Worm (Caenorhabditis elegans) whole organism, L4 larva: ENCODE results near the gene cosa-1.

ENCODE experiments used
- D1046.2 ChIP-seq: fragments of 200-800 bp; sonication (Bioruptor generic); IDR thresholded peaks from 2 replicates; pipeline ENCODE4 v1.3.6; 2022; ENCODE audit warnings: missing genetic modification characterization, missing compliant biosample characterization
- F26F4.8 ChIP-seq: fragments of 200-800 bp; sonication (Bioruptor generic); conservative IDR thresholded peaks from 2 replicates; pipeline ENCODE4 v1.3.6; 2022; ENCODE audit warnings: missing genetic modification characterization, missing compliant biosample characterization
- F37D6.2 ChIP-seq: sonication (generic microtip); optimal IDR thresholded peaks from 2 replicates; lab custom pipeline; 2016; ENCODE audit warnings: mild to moderate bottlenecking, missing genetic modification characterization, missing compliant biosample characterization
- F44E2.7 ChIP-seq: fragments of 200-800 bp; sonication (Bioruptor generic); IDR thresholded peaks from 2 replicates; pipeline ENCODE4 v2.1.2; 2022; ENCODE audit warnings: missing genetic modification characterization, missing compliant biosample characterization
- F49E8.2 ChIP-seq: sonication (generic microtip); optimal IDR thresholded peaks from 2 replicates; lab custom pipeline; 2016; ENCODE audit warnings: missing compliant biosample characterization, mild to moderate bottlenecking, missing genetic modification characterization, borderline replicate concordance
- R02D3.7 ChIP-seq: fragments of 150-350 bp; sonication (generic microtip); optimal IDR thresholded peaks from 3 replicates; lab custom pipeline; 2014; ENCODE audit warnings: missing biosample characterization, missing genetic modification characterization
- T26A8.4 ChIP-seq: fragments of 200-800 bp; sonication (Bioruptor generic); IDR thresholded peaks from 2 replicates; pipeline ENCODE4 v1.3.6; 2022; ENCODE audit warnings: missing genetic modification characterization, missing compliant biosample characterization
- Y105C5A.15 ChIP-seq: fragments of 200-800 bp; sonication (Bioruptor generic); IDR thresholded peaks from 2 replicates; pipeline ENCODE4 v1.3.6; 2022; ENCODE audit warnings: missing genetic modification characterization, missing compliant biosample characterization
- Y48G9A.11 ChIP-seq: fragments of 200-800 bp; sonication (Bioruptor generic); IDR thresholded peaks from 2 replicates; pipeline ENCODE4 v1.3.6; 2022; ENCODE audit warnings: missing genetic modification reagents, missing genetic modification characterization, missing compliant biosample characterization
- Y5F2A.4 ChIP-seq: fragments of 200-800 bp; sonication (Bioruptor generic); optimal IDR thresholded peaks from 2 replicates; lab custom pipeline; 2018; ENCODE audit warnings: mild to moderate bottlenecking, missing genetic modification characterization, missing compliant biosample characterization
- ZK546.5 ChIP-seq, 2 experiments: sonication (generic microtip); optimal IDR thresholded peaks; 2 replicates each; lab custom pipeline; 2017; ENCODE audit warnings: missing biosample characterization in 2 of 2, missing genetic modification characterization in 2 of 2
- aha-1 ChIP-seq: fragments of 150-350 bp; peaks from one replicate; lab custom pipeline; 2014; ENCODE audit warnings: missing biosample characterization, missing genetic modification characterization
- ama-1 ChIP-seq: fragments of 150-350 bp; optimal IDR thresholded peaks from 2 replicates; lab custom pipeline; 2014; ENCODE audit warnings: inconsistent platforms, mixed read lengths
- ceh-62 ChIP-seq: sonication (generic microtip); optimal IDR thresholded peaks from 2 replicates; lab custom pipeline; 2017; ENCODE audit warnings: missing biosample characterization, missing genetic modification characterization
- cey-2 ChIP-seq: sonication (generic microtip); optimal IDR thresholded peaks from 3 replicates; lab custom pipeline; 2017; ENCODE audit warnings: missing genetic modification characterization, mild to moderate bottlenecking, missing compliant biosample characterization, antibody characterized with exemption, borderline replicate concordance; ENCODE audit not compliant: insufficient read depth
- daf-8 ChIP-seq: fragments of 200-800 bp; sonication (Bioruptor generic); IDR thresholded peaks from 2 replicates; pipeline ENCODE4 v1.3.6; 2022; ENCODE audit warnings: missing genetic modification characterization, missing compliant biosample characterization
- duxl-1 ChIP-seq: sonication (generic microtip); optimal IDR thresholded peaks from 2 replicates; lab custom pipeline; 2016; ENCODE audit warnings: mild to moderate bottlenecking, missing genetic modification characterization, moderate library complexity, missing compliant biosample characterization; ENCODE audit not compliant: poor library complexity
- dve-1 ChIP-seq: sonication (generic microtip); optimal IDR thresholded peaks from 2 replicates; lab custom pipeline; 2017; ENCODE audit warnings: antibody characterized with exemption, mild to moderate bottlenecking, missing genetic modification characterization, missing compliant biosample characterization; ENCODE audit not compliant: insufficient read depth
- egl-43 ChIP-seq: fragments of 200-800 bp; sonication (Bioruptor generic); IDR thresholded peaks from 2 replicates; pipeline ENCODE4 v1.3.6; 2022; ENCODE audit warnings: missing genetic modification reagents, missing genetic modification characterization, missing compliant biosample characterization
- fkh-10 ChIP-seq: fragments of 150-350 bp; optimal IDR thresholded peaks from 2 replicates; lab custom pipeline; 2014; ENCODE audit warnings: missing biosample characterization, missing genetic modification reagents, missing genetic modification characterization
- gei-8 ChIP-seq: fragments of 200-800 bp; sonication (Bioruptor generic); optimal IDR thresholded peaks from 2 replicates; lab custom pipeline; 2018; ENCODE audit warnings: mild to moderate bottlenecking, missing genetic modification characterization, missing compliant biosample characterization
- hif-1 ChIP-seq, 2 experiments: sonication (generic microtip); optimal IDR thresholded peaks; 2 replicates each; lab custom pipeline; 2016 to 2017; ENCODE audit warnings: missing compliant biosample characterization in 2 of 2, missing genetic modification characterization in 2 of 2, missing genetic modification reagents in 2 of 2, missing genotype in 2 of 2, mild to moderate bottlenecking in 1 of 2
- hlh-11 ChIP-seq: fragments of 200-800 bp; sonication (Bioruptor generic); optimal IDR thresholded peaks from 2 replicates; lab custom pipeline; 2018; ENCODE audit warnings: mild to moderate bottlenecking, missing genetic modification characterization, missing compliant biosample characterization
- hlh-30 ChIP-seq: sonication (generic microtip); optimal IDR thresholded peaks from 2 replicates; lab custom pipeline; 2017; ENCODE audit warnings: antibody characterized with exemption, mild to moderate bottlenecking, missing genetic modification characterization, missing compliant biosample characterization; ENCODE audit not compliant: insufficient read depth
- lin-15B ChIP-seq: fragments of 150-350 bp; sonication (generic microtip); optimal IDR thresholded peaks from 3 replicates; lab custom pipeline; 2014; ENCODE audit warnings: missing biosample characterization, missing genetic modification characterization
- lin-38 ChIP-seq: fragments of 200-800 bp; sonication (Bioruptor generic); IDR thresholded peaks from 2 replicates; pipeline ENCODE4 v1.3.6; 2022; ENCODE audit warnings: missing genetic modification reagents, missing genetic modification characterization, missing compliant biosample characterization
- lin-39 ChIP-seq: fragments of 150-350 bp; optimal IDR thresholded peaks from 2 replicates; lab custom pipeline; 2014; ENCODE audit warnings: missing biosample characterization, missing genetic modification reagents, missing genetic modification characterization
- lir-3 ChIP-seq: sonication (generic microtip); optimal IDR thresholded peaks from 2 replicates; lab custom pipeline; 2016; ENCODE audit warnings: mild to moderate bottlenecking, missing genetic modification characterization, missing compliant biosample characterization
- lsy-2 ChIP-seq, 2 experiments: fragments of 150-350 bp in 1 of 2; sonication (generic microtip) in 1 of 2; optimal IDR thresholded peaks; 2 replicates each; lab custom pipeline; 2014 to 2017; ENCODE audit warnings: missing biosample characterization in 2 of 2, missing genetic modification characterization in 2 of 2
- madf-5 ChIP-seq, 2 experiments: fragments of 200-800 bp; sonication (Bioruptor generic); IDR thresholded peaks; 2 replicates each; pipeline ENCODE4 v1.3.6; 2022; ENCODE audit warnings: missing compliant biosample characterization in 2 of 2, missing genetic modification characterization in 2 of 2
- mdt-29 ChIP-seq: fragments of 200-800 bp; sonication (Bioruptor generic); IDR thresholded peaks from 2 replicates; pipeline ENCODE4 v1.3.6; 2022; ENCODE audit warnings: missing genetic modification reagents, missing genetic modification characterization, missing compliant biosample characterization
- mes-2 ChIP-seq: sonication (generic microtip); optimal IDR thresholded peaks from 2 replicates; lab custom pipeline; 2016; ENCODE audit warnings: missing genotype, mild to moderate bottlenecking, missing genetic modification characterization, missing compliant biosample characterization; ENCODE audit not compliant: poor library complexity, severe bottlenecking
- mxl-3 ChIP-seq: fragments of 200-800 bp; sonication (Bioruptor generic); optimal IDR thresholded peaks from 2 replicates; lab custom pipeline; 2018; ENCODE audit warnings: mild to moderate bottlenecking, missing genetic modification characterization, missing compliant biosample characterization
- nhr-10 ChIP-seq: fragments of 150-350 bp; optimal IDR thresholded peaks from 2 replicates; lab custom pipeline; 2014; ENCODE audit warnings: missing biosample characterization, missing genetic modification characterization
- nhr-102 ChIP-seq: sonication (generic microtip); optimal IDR thresholded peaks from 2 replicates; lab custom pipeline; 2016; ENCODE audit warnings: mild to moderate bottlenecking, missing genetic modification characterization, moderate library complexity, missing compliant biosample characterization
- nhr-111 ChIP-seq: fragments of 200-800 bp; sonication (Bioruptor generic); optimal IDR thresholded peaks from 2 replicates; lab custom pipeline; 2018; ENCODE audit warnings: mild to moderate bottlenecking, missing genetic modification characterization, missing compliant biosample characterization
- nhr-41 ChIP-seq: fragments of 200-800 bp; sonication (Bioruptor generic); IDR thresholded peaks from 2 replicates; pipeline ENCODE4 v1.3.6; 2022; ENCODE audit warnings: missing genetic modification reagents, missing genetic modification characterization, missing compliant biosample characterization
- nhr-6 ChIP-seq: fragments of 150-350 bp; optimal IDR thresholded peaks from 2 replicates; lab custom pipeline; 2014; ENCODE audit warnings: missing biosample characterization, missing genetic modification characterization
- nhr-77 ChIP-seq: fragments of 150-350 bp; optimal IDR thresholded peaks from 2 replicates; lab custom pipeline; 2014; ENCODE audit warnings: missing biosample characterization, missing genetic modification characterization
- pha-4 ChIP-seq, 2 experiments: fragments of 150-350 bp in 1 of 2; fragments of 200-800 bp in 1 of 2; sonication (Bioruptor generic) in 1 of 2; IDR thresholded peaks in 1 of 2; optimal IDR thresholded peaks in 1 of 2; 2 replicates each; pipeline versions ENCODE4 v1.3.6 to Lab custom; 2014 to 2022; ENCODE audit warnings: missing genetic modification characterization in 2 of 2, missing genetic modification reagents in 2 of 2, missing biosample characterization in 1 of 2, missing compliant biosample characterization in 1 of 2
- php-3 ChIP-seq: fragments of 200-800 bp; sonication (Bioruptor generic); IDR thresholded peaks from 2 replicates; pipeline ENCODE4 v1.3.6; 2022; ENCODE audit warnings: missing genetic modification reagents, missing genetic modification characterization, missing compliant biosample characterization
- rbr-2 ChIP-seq: sonication (generic microtip); optimal IDR thresholded peaks from 2 replicates; lab custom pipeline; 2016; ENCODE audit warnings: missing genotype, missing genetic modification characterization, missing compliant biosample characterization
- saeg-2 ChIP-seq: fragments of 200-800 bp; sonication (Bioruptor generic); IDR thresholded peaks from 2 replicates; pipeline ENCODE4 v1.3.6; 2022; ENCODE audit warnings: missing genetic modification reagents, missing genetic modification characterization, missing compliant biosample characterization
- skn-1 ChIP-seq: fragments of 150-350 bp; optimal IDR thresholded peaks from 2 replicates; lab custom pipeline; 2014; ENCODE audit warnings: missing biosample characterization, missing genetic modification characterization
- snpc-1.2 ChIP-seq: fragments of 200-800 bp; sonication (Bioruptor generic); IDR thresholded peaks from 2 replicates; pipeline ENCODE4 v1.3.6; 2022; ENCODE audit warnings: missing genetic modification reagents, missing genetic modification characterization, missing compliant biosample characterization
- tra-1 ChIP-seq: fragments of 200-800 bp; sonication (Bioruptor generic); IDR thresholded peaks from 2 replicates; pipeline ENCODE4 v1.3.6; 2022; ENCODE audit warnings: missing genetic modification reagents, missing genetic modification characterization, missing compliant biosample characterization
- unc-130 ChIP-seq: sonication (generic microtip); optimal IDR thresholded peaks from 2 replicates; lab custom pipeline; 2016; ENCODE audit warnings: missing genetic modification reagents, missing genetic modification characterization, missing compliant biosample characterization
- unc-39 ChIP-seq: sonication (generic microtip); optimal IDR thresholded peaks from 2 replicates; lab custom pipeline; 2017; ENCODE audit warnings: missing biosample characterization, missing genetic modification characterization
- vab-7 ChIP-seq: fragments of 200-800 bp; sonication (Bioruptor generic); IDR thresholded peaks from 2 replicates; pipeline ENCODE4 v1.3.6; 2022; ENCODE audit warnings: missing genetic modification reagents, missing genetic modification characterization, missing compliant biosample characterization
- zip-11 ChIP-seq: fragments of 200-800 bp; sonication (Bioruptor generic); IDR thresholded peaks from 2 replicates; pipeline ENCODE4 v1.3.6; 2022; ENCODE audit warnings: missing genetic modification characterization, missing compliant biosample characterization
- zip-2 ChIP-seq: fragments of 150-350 bp; optimal IDR thresholded peaks from 2 replicates; lab custom pipeline; 2014; ENCODE audit warnings: missing biosample characterization, missing genetic modification characterization

The cosa-1 gene

DNA sequence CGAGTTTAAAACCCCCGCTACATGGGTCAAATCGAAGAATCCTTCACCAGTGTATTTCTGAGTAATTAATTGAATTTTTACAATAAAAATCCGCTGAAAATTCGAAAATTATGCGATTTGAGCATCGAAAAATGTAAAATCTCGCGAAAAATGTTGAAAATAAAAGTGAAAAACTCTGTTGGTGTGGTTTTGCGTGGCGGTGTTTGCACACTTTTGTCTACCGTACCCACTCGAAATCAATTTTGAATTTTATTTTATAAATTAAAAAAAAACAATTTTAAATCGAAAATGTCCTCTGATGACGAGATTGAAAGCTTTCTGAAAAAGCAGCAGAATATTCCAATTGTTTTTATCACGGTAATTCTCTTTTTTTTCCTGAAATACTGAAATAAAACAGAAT is 54.9 kb downstream of the cosa-1 start, which contains the start of gene Y71H2AM.6:
Gene Y71H2AM.6 (plus strand): TSS at position 264 of the 400 bp plus-strand sequence.
- no peak for TF ChIP-seq nhr-111
- TF ChIP-seq ama-1 (lab: Kevin White, UChicago), result no peak
- no peak for TF ChIP-seq nhr-6 (tag; lab: Kevin White, UChicago)
- no peak for TF ChIP-seq duxl-1 (tag; lab: Kevin White, UChicago)
- no peak for TF ChIP-seq egl-43 (GFP tag; lab: Robert Waterston, UW)
- TF ChIP-seq cey-2 (tag; lab: Kevin White, UChicago), result no peak
- no peak for TF ChIP-seq skn-1 (tag; lab: Kevin White, UChicago)
- no peak for TF ChIP-seq tra-1 (GFP tag; lab: Robert Waterston, UW)
- no peak for TF ChIP-seq pha-4 (GFP tag; IDR thresholded peaks at IDR 0.05; lab: Robert Waterston, UW)
- TF ChIP-seq pha-4 (tag; optimal IDR thresholded peaks at IDR 0.05; lab: Kevin White, UChicago), result peak; percentile 79
- TF ChIP-seq madf-5 (GFP tag; IDR thresholded peaks at IDR 0.05; lab: Robert Waterston, UW), result no peak
- no peak for TF ChIP-seq php-3 (GFP tag; lab: Robert Waterston, UW)
- no peak for TF ChIP-seq Y48G9A.11 (GFP tag; lab: Robert Waterston, UW)
- TF ChIP-seq F44E2.7 (GFP tag; lab: Robert Waterston, UW), result no peak
- TF ChIP-seq D1046.2 (GFP tag; lab: Robert Waterston, UW), result no peak
- TF ChIP-seq F26F4.8, result no peak
- peak; percentile 90 to 99 for TF ChIP-seq lsy-2 (tag; optimal IDR thresholded peaks at IDR 0.05; lab: Kevin White, UChicago)
- TF ChIP-seq ZK546.5 (tag; optimal IDR thresholded peaks at IDR 0.05; lab: Kevin White, UChicago), result no peak
- TF ChIP-seq nhr-41, result no peak
- peak; percentile 21 for TF ChIP-seq rbr-2
- no peak for TF ChIP-seq unc-130 (GFP tag; lab: Kevin White, UChicago)
- no peak for TF ChIP-seq T26A8.4 (GFP tag; lab: Robert Waterston, UW)
- TF ChIP-seq lin-39 (tag; lab: Kevin White, UChicago), result no peak
- no peak for TF ChIP-seq mxl-3 (GFP tag; lab: Kevin White, UChicago)
- no peak for TF ChIP-seq hlh-30
- no peak for TF ChIP-seq F37D6.2 (tag; lab: Kevin White, UChicago)
- TF ChIP-seq mes-2 (tag; lab: Kevin White, UChicago), result peak; percentile 66
- TF ChIP-seq R02D3.7 (tag; lab: Kevin White, UChicago), result no peak
- no peak for TF ChIP-seq snpc-1.2
- TF ChIP-seq hif-1 (tag; optimal IDR thresholded peaks at IDR 0.05; lab: Kevin White, UChicago), result no peak
- peak; percentile 73 for TF ChIP-seq lin-38 (GFP tag; lab: Robert Waterston, UW)
- no peak for TF ChIP-seq Y105C5A.15 (GFP tag; lab: Robert Waterston, UW)
- no peak for TF ChIP-seq aha-1 (tag; lab: Kevin White, UChicago)
- no peak for TF ChIP-seq ceh-62 (tag; lab: Kevin White, UChicago)
- no peak for TF ChIP-seq zip-2 (tag; lab: Kevin White, UChicago)
- TF ChIP-seq vab-7, result no peak
- TF ChIP-seq Y5F2A.4 (GFP tag; lab: Kevin White, UChicago), result no peak
- TF ChIP-seq zip-11 (GFP tag; lab: Robert Waterston, UW), result no peak
- TF ChIP-seq unc-39, result no peak
- no peak for TF ChIP-seq F49E8.2
- no peak for TF ChIP-seq saeg-2
- no peak for TF ChIP-seq mdt-29 (GFP tag; lab: Robert Waterston, UW)
- TF ChIP-seq nhr-77 (tag; lab: Kevin White, UChicago), result no peak
- peak; percentile 3 for TF ChIP-seq hlh-11
- no peak for TF ChIP-seq lin-15B (tag; lab: Kevin White, UChicago)
- no peak for TF ChIP-seq daf-8 (GFP tag; lab: Robert Waterston, UW)
- no peak for TF ChIP-seq gei-8 (GFP tag; lab: Kevin White, UChicago)
- TF ChIP-seq fkh-10 (GFP tag; lab: Kevin White, UChicago), result peak; percentile 18
- TF ChIP-seq dve-1, result no peak
- no peak for TF ChIP-seq lir-3 (tag; lab: Kevin White, UChicago)
- TF ChIP-seq nhr-102, result no peak
- no peak for TF ChIP-seq nhr-10 (tag; lab: Kevin White, UChicago)
